Fruit fly (Drosophila melanogaster): ENCODE data around the gene CG16812.

- TF ChIP-seq CG34367 (tag; optimal IDR thresholded peaks at IDR 0.05), result no peak
- TF ChIP-seq CG4496 (GFP tag; IDR thresholded peaks at IDR 0.05), result no peak
- no peak for TF ChIP-seq CG17806 (tag; optimal IDR thresholded peaks at IDR 0.05)
- no peak for TF ChIP-seq Pif1B (GFP tag; optimal IDR thresholded peaks at IDR 0.05)
- TF ChIP-seq Snoo (tag; optimal IDR thresholded peaks at IDR 0.05), result no peak
- no peak for TF ChIP-seq CG9948 (tag; optimal IDR thresholded peaks at IDR 0.05)
- TF ChIP-seq rn (GFP tag; IDR thresholded peaks at IDR 0.05), result no peak
- no peak for TF ChIP-seq CG14655 (GFP tag; optimal IDR thresholded peaks at IDR 0.05)
- no peak for TF ChIP-seq EcR (GFP tag; optimal IDR thresholded peaks at IDR 0.05)
Observed at dm6 chr2L:13176123-13176522, 46.3 kb upstream of the CG16812 start, which contains the start of gene CG43925.
